Worm (Caenorhabditis elegans) whole organism, mixed stage, embryonic: Measurements from ENCODE around the gene zim-3.

ENCODE experiments used
- M03D4.4 ChIP-seq: sonication (generic microtip); optimal IDR thresholded peaks from 2 replicates; lab custom pipeline; 2017; ENCODE audit warnings: mild to moderate bottlenecking, missing genetic modification characterization, missing compliant biosample characterization
- blmp-1 ChIP-seq: fragments of 150-350 bp; optimal IDR thresholded peaks from 2 replicates; lab custom pipeline; 2014; ENCODE audit warnings: missing biosample characterization, missing genetic modification characterization
- elt-1 ChIP-seq: sonication (generic microtip); optimal IDR thresholded peaks from 2 replicates; lab custom pipeline; 2017; ENCODE audit warnings: missing genetic modification characterization, mild to moderate bottlenecking, missing compliant biosample characterization, antibody characterized with exemption, moderate library complexity, borderline replicate concordance; ENCODE audit not compliant: insufficient read depth
- flh-1 ChIP-seq: fragments of 200-800 bp; sonication (Bioruptor generic); optimal IDR thresholded peaks from 2 replicates; lab custom pipeline; 2018; ENCODE audit warnings: mild to moderate bottlenecking, missing genetic modification characterization, moderate library complexity, missing compliant biosample characterization
- mep-1 ChIP-seq: fragments of 150-350 bp; optimal IDR thresholded peaks from 2 replicates; lab custom pipeline; 2017; ENCODE audit warnings: missing biosample characterization, missing genetic modification reagents, missing genetic modification characterization, inconsistent platforms
- mls-2 ChIP-seq: sonication (generic microtip); optimal IDR thresholded peaks from 2 replicates; lab custom pipeline; 2016; ENCODE audit warnings: mild to moderate bottlenecking, missing genetic modification characterization, moderate library complexity, missing compliant biosample characterization
- nhr-12 ChIP-seq: fragments of 150-350 bp; optimal IDR thresholded peaks from 2 replicates; lab custom pipeline; 2014; ENCODE audit warnings: missing biosample characterization, missing genetic modification characterization
- nhr-2 ChIP-seq: fragments of 150-350 bp; optimal IDR thresholded peaks from 2 replicates; lab custom pipeline; 2014; ENCODE audit warnings: missing biosample characterization, missing genetic modification characterization
- nhr-237 ChIP-seq: fragments of 150-350 bp; optimal IDR thresholded peaks from 2 replicates; lab custom pipeline; 2014; ENCODE audit warnings: missing biosample characterization, missing genetic modification characterization
- unc-62 ChIP-seq: fragments of 150-350 bp; optimal IDR thresholded peaks from 2 replicates; lab custom pipeline; 2014; ENCODE audit warnings: missing biosample characterization, missing genetic modification reagents, missing genetic modification characterization

ce11 chrIV:10576624-10577023, 18.1 kb downstream of the zim-3 start:
- no peak for TF ChIP-seq nhr-237
- TF ChIP-seq mep-1, result no peak
- no peak for TF ChIP-seq flh-1
- TF ChIP-seq blmp-1 (tag; lab: Kevin White, UChicago), result no peak
- no peak for TF ChIP-seq mls-2
- TF ChIP-seq M03D4.4 (tag; lab: Kevin White, UChicago), result no peak
- peak; percentile 27 for TF ChIP-seq elt-1 (tag; lab: Kevin White, UChicago)
- TF ChIP-seq unc-62 (GFP tag; lab: Kevin White, UChicago), result no peak
- no peak for TF ChIP-seq nhr-12 (tag; lab: Kevin White, UChicago)
- TF ChIP-seq nhr-2 (tag; lab: Kevin White, UChicago), result no peak
